Fruit fly (Drosophila melanogaster): Measurements from ENCODE around the gene ash2.

The ash2 gene

DNA sequence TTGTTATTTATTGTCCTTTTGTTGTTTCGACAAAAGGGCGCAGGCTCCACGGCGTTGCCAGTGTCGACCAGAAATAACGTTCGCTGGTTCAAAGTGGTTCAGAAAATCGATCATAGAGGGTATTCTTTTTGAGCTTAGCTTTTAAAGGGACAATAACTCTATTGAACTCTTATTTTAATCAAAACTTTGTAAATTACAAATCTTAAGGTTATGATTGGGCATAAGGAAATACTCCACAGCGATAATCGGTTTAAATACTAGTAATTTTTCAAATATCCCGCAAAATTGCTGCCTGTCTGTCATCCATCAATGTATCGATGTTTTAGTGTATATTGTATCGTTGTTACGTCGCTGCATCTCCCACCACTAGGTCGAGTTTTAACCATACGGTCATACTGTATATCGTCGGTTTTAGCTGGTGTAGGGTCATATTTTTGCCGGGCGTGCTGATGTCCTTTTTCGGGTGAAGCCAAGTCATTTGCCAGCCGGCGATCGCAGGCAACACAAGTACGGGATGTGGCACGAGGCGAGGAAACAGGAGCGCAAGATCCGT is 4.9 kb downstream of the ash2 start, which contains the start of the genes CG31125 and CG6695 (continued):
- TF ChIP-seq Chrac-16 (GFP tag; optimal IDR thresholded peaks at IDR 0.05) (peak; percentile 23), CG9609 (GFP tag; optimal IDR thresholded peaks at IDR 0.05) (peak; percentile 73), grau (tag; optimal IDR thresholded peaks at IDR 0.05) (peak; percentile 47), CG7271 (tag; optimal IDR thresholded peaks at IDR 0.05) (no peak), chm (GFP tag; IDR thresholded peaks at IDR 0.05) (no peak), MESR4 (GFP tag; optimal IDR thresholded peaks at IDR 0.05) (peak; percentile 46), lilli (GFP tag; optimal IDR thresholded peaks at IDR 0.05) (peak; percentile 82), Hr51 (GFP tag; optimal IDR thresholded peaks at IDR 0.05) (peak in 1 of 2 experiments; percentile 35), CG1647 (GFP tag; optimal IDR thresholded peaks at IDR 0.05) (peak; percentile 31), CG12391 (tag; optimal IDR thresholded peaks at IDR 0.05) (peak; percentile 64), CG15073 (GFP tag; optimal IDR thresholded peaks at IDR 0.05) (no peak), CG12104 (GFP tag; optimal IDR thresholded peaks at IDR 0.05) (peak; percentile 22), br (optimal IDR thresholded peaks at IDR 0.05) (no peak), vvl (GFP tag; IDR thresholded peaks at IDR 0.05) (no peak; the same call in 1 of the 2 replicates), Dip3 (GFP tag; optimal IDR thresholded peaks at IDR 0.05) (peak; percentile 60), gfzf (GFP tag; optimal IDR thresholded peaks at IDR 0.05) (peak; percentile 76), CG12744 (GFP tag; optimal IDR thresholded peaks at IDR 0.05) (peak; percentile 51), dmrt11E (tag; optimal IDR thresholded peaks at IDR 0.05) (peak; percentile 56), CG14965 (GFP tag; optimal IDR thresholded peaks at IDR 0.05; ENCODE audit: borderline replicate concordance) (no peak), Mes4 (GFP tag; optimal IDR thresholded peaks at IDR 0.05) (peak; percentile 0), CG10366 (GFP tag; IDR thresholded peaks at IDR 0.05) (peak; percentile 28; the same call in 1 of the 2 replicates), CG5245 (GFP tag; optimal IDR thresholded peaks at IDR 0.05) (no peak), CG15011 (GFP tag; optimal IDR thresholded peaks at IDR 0.05) (no peak), her (GFP tag; optimal IDR thresholded peaks at IDR 0.05) (peak; percentile 53), HLH54F (GFP tag; optimal IDR thresholded peaks at IDR 0.05) (peak; percentile 60), CG14441 (GFP tag; IDR thresholded peaks at IDR 0.05) (peak; percentile 29; the same call in 1 of the 2 replicates), kah (GFP tag; optimal IDR thresholded peaks at IDR 0.05) (no peak), Xbp1 (GFP tag; optimal IDR thresholded peaks at IDR 0.05) (peak; percentile 71), fd102C (GFP tag; optimal IDR thresholded peaks at IDR 0.05) (no peak), Hr39 (optimal IDR thresholded peaks at IDR 0.05) (no peak), p53 (GFP tag; optimal IDR thresholded peaks at IDR 0.05) (peak; percentile 52), corto (GFP tag; optimal IDR thresholded peaks at IDR 0.05) (no peak), CG15514 (GFP tag; optimal IDR thresholded peaks at IDR 0.05) (peak; percentile 98), wdn (GFP tag; IDR thresholded peaks at IDR 0.05) (no peak), CG17328 (GFP tag; IDR thresholded peaks at IDR 0.05) (peak; percentile 11; the same call in 1 of the 2 replicates), CG2120 (GFP tag; optimal IDR thresholded peaks at IDR 0.05) (peak; percentile 81), chinmo (GFP tag; IDR thresholded peaks at IDR 0.05; ENCODE audit: partially characterized antibody) (peak; percentile 77; the same call in 1 of the 4 replicates), CG3407 (GFP tag; optimal IDR thresholded peaks at IDR 0.05) (no peak), ham (GFP tag; IDR thresholded peaks at IDR 0.05) (no peak), CG14860 (GFP tag; IDR thresholded peaks at IDR 0.05; ENCODE audit: partially characterized antibody) (peak; percentile 64), CG18619 (GFP tag; optimal IDR thresholded peaks at IDR 0.05) (peak; percentile 35), zfh1 (GFP tag; IDR thresholded peaks at IDR 0.05) (0 out of 3 replicates have a peak, but pooled peaks have one; percentile 40), Aef1 (GFP tag; IDR thresholded peaks at IDR 0.05) (no peak; the same call in 2 of the 3 replicates), pho (GFP tag; optimal IDR thresholded peaks at IDR 0.05) (peak; percentile 70), al (GFP tag; IDR thresholded peaks at IDR 0.05) (peak; percentile 34; the same call in 1 of the 2 replicates), bab2 (GFP tag; optimal IDR thresholded peaks at IDR 0.05) (peak; percentile 62), Pdp1 (GFP tag; optimal IDR thresholded peaks at IDR 0.05) (peak; percentile 63 to 96), CG8944 (GFP tag; optimal IDR thresholded peaks at IDR 0.05) (peak; percentile 49), slbo (GFP tag; IDR thresholded peaks at IDR 0.05) (peak; percentile 67), dysf (GFP tag; IDR thresholded peaks at IDR 0.05) (peak; percentile 58; the same call in 2 of the 3 replicates), CG7839 (tag; optimal IDR thresholded peaks at IDR 0.05) (no peak)
